Fruit fly (Drosophila melanogaster): ENCODE results near the gene dsb.
A peak's percentile ranks its signal among the peaks of the same experiment; 100 is the strongest.

dsb gene

DNA sequence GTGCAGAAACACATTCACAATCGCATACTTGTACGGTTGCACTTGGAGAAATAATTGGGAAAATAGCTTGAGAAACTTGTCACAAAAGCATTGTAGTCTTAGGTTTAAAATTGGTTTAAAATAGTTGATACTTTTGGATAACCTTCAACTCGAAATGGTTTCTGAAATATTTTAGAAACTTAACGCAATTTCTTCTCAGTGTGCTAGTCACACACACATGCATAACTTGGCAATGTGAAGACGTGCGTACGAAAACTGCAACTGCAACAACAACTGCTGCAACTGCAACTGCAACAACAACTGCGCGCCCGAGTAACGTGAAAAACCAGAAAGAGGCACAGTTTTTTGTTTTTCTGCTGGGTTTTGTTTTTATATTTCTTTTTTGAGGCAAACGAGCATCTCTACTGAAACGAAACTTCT lies 23.9 kb downstream of the dsb start (continued):
- TF ChIP-seq pan (optimal IDR thresholded peaks at IDR 0.05) (no peak), pan (GFP tag; optimal IDR thresholded peaks at IDR 0.05 in 1 of 2, IDR thresholded peaks at IDR 0.05 in 1 of 2) (peak in 1 of 2 experiments; percentile 82), CG6854 (GFP tag; optimal IDR thresholded peaks at IDR 0.05) (no peak), CG13287 (GFP tag; IDR thresholded peaks at IDR 0.05; ENCODE audit: partially characterized antibody) (no peak), cwo (GFP tag; optimal IDR thresholded peaks at IDR 0.05) (peak; percentile 41), onecut (GFP tag; IDR thresholded peaks at IDR 0.05) (peak; percentile 78), Atf6 (GFP tag; IDR thresholded peaks at IDR 0.05) (peak; percentile 28; the same call in 1 of the 2 replicates), tll (GFP tag; optimal IDR thresholded peaks at IDR 0.05) (peak in 1 of 2 experiments; percentile 36), ap (GFP tag; IDR thresholded peaks at IDR 0.05) (peak; percentile 87), Taf1 (GFP tag; IDR thresholded peaks at IDR 0.05) (no peak), sd (tag; optimal IDR thresholded peaks at IDR 0.05) (no peak), CG12219 (GFP tag; optimal IDR thresholded peaks at IDR 0.05) (peak; percentile 76), esg (GFP tag; conservative IDR thresholded peaks at IDR 0.05) (peak; percentile 82), CG11695 (GFP tag; IDR thresholded peaks at IDR 0.05) (peak; percentile 70), CG6689 (GFP tag; IDR thresholded peaks at IDR 0.05) (peak; percentile 84), dan (GFP tag; IDR thresholded peaks at IDR 0.05) (peak; percentile 78), H15 (GFP tag; IDR thresholded peaks at IDR 0.05) (peak; percentile 80), ATbp (GFP tag; optimal IDR thresholded peaks at IDR 0.05) (peak; percentile 84), CG6765 (GFP tag; optimal IDR thresholded peaks at IDR 0.05) (no peak), CG2199 (GFP tag; IDR thresholded peaks at IDR 0.05) (peak; percentile 91; the same call in 2 of the 3 replicates), dmrt11E (tag; optimal IDR thresholded peaks at IDR 0.05) (peak; percentile 89), HHEX (GFP tag; optimal IDR thresholded peaks at IDR 0.05) (peak; percentile 72), trem (tag; optimal IDR thresholded peaks at IDR 0.05) (peak; percentile 83), CG30431 (GFP tag; optimal IDR thresholded peaks at IDR 0.05) (peak; percentile 76), Trl (optimal IDR thresholded peaks at IDR 0.05) (no peak), Trl (GFP tag; optimal IDR thresholded peaks at IDR 0.05) (peak; percentile 86), CG10147 (GFP tag; optimal IDR thresholded peaks at IDR 0.05) (no peak), nmo (GFP tag; optimal IDR thresholded peaks at IDR 0.05) (peak; percentile 89), pfk (GFP tag; optimal IDR thresholded peaks at IDR 0.05) (no peak), CG18476 (GFP tag; optimal IDR thresholded peaks at IDR 0.05) (peak; percentile 77), Dfd (GFP tag; optimal IDR thresholded peaks at IDR 0.05) (no peak), gcm2 (GFP tag; optimal IDR thresholded peaks at IDR 0.05) (peak; percentile 54), CG6254 (GFP tag; optimal IDR thresholded peaks at IDR 0.05) (peak; percentile 80), CG15479 (GFP tag; optimal IDR thresholded peaks at IDR 0.05) (peak; percentile 72), NK7.1 (GFP tag; optimal IDR thresholded peaks at IDR 0.05) (peak; percentile 59), al (GFP tag; IDR thresholded peaks at IDR 0.05) (peak; percentile 32; the same call in 1 of the 2 replicates), CG9437 (GFP tag; optimal IDR thresholded peaks at IDR 0.05) (peak; percentile 72), twi (tag; optimal IDR thresholded peaks at IDR 0.05) (peak; percentile 58), CG15073 (GFP tag; optimal IDR thresholded peaks at IDR 0.05) (no peak), Sox102F (GFP tag; optimal IDR thresholded peaks at IDR 0.05) (peak; percentile 91), Pdp1 (GFP tag; optimal IDR thresholded peaks at IDR 0.05) (peak; percentile 80 to 81), gce (GFP tag; IDR thresholded peaks at IDR 0.05) (peak; percentile 75; the same call in 2 of the 3 replicates), danr (GFP tag; IDR thresholded peaks at IDR 0.05) (peak; percentile 73), Optix (GFP tag; IDR thresholded peaks at IDR 0.05) (peak; percentile 83), schlank (tag; optimal IDR thresholded peaks at IDR 0.05) (no peak), CG16813 (GFP tag; IDR thresholded peaks at IDR 0.05; ENCODE audit: partially characterized antibody) (no peak), CG10209 (GFP tag; optimal IDR thresholded peaks at IDR 0.05) (peak; percentile 77), CG10274 (GFP tag; optimal IDR thresholded peaks at IDR 0.05) (peak; percentile 50), CG1603 (tag; optimal IDR thresholded peaks at IDR 0.05) (peak; percentile 95), seq (GFP tag; IDR thresholded peaks at IDR 0.05) (no peak), CG31224 (GFP tag; IDR thresholded peaks at IDR 0.05) (peak; percentile 59)

Data from whole organism, embryonic.